Worm (Caenorhabditis elegans): ENCODE results near the gene K09F5.6.
A peak's percentile ranks its signal among the peaks of the same experiment; 100 is the strongest.

ce11 chrX:7718972-7719371 is at the start of gene K09F5.6:
- no peak for TF ChIP-seq tbx-37 (GFP tag; conservative IDR thresholded peaks at IDR 0.05)
- TF ChIP-seq ceh-13 (GFP tag; optimal IDR thresholded peaks at IDR 0.05) = no peak
- TF ChIP-seq ceh-36 (tag; optimal IDR thresholded peaks at IDR 0.05) = no peak
- TF ChIP-seq hmg-4 (GFP tag; optimal IDR thresholded peaks at IDR 0.05) = no peak
- TF ChIP-seq ama-1 (optimal IDR thresholded peaks at IDR 0.05) = no peak
- no peak for TF ChIP-seq hmbx-1 (tag; optimal IDR thresholded peaks at IDR 0.05)
- TF ChIP-seq scrt-1 (GFP tag; IDR thresholded peaks at IDR 0.05) = no peak
- peak; percentile 23 for TF ChIP-seq aly-1 (tag; optimal IDR thresholded peaks at IDR 0.05)
- no peak for TF ChIP-seq hnd-1 (tag; optimal IDR thresholded peaks at IDR 0.05)
